Fruit fly (Drosophila melanogaster) whole organism, adult: ENCODE measurements around the gene Duba.

Experiments used
- CG11617 ChIP-seq: fragments of 200-800 bp; sonication (Bioruptor generic); optimal IDR thresholded peaks from 2 replicates; lab custom pipeline; 2017; ENCODE audit warnings: mild to moderate bottlenecking, missing biosample characterization, missing genetic modification reagents, missing genetic modification characterization
- CG12768 ChIP-seq: fragments of 200-800 bp; sonication (Bioruptor generic); optimal IDR thresholded peaks from 2 replicates; lab custom pipeline; 2017; ENCODE audit warnings: missing biosample characterization, missing genetic modification characterization, mild to moderate bottlenecking, moderate library complexity, missing genetic modification reagents
- CG14711 ChIP-seq: fragments of 200-800 bp; sonication (Bioruptor generic); optimal IDR thresholded peaks from 2 replicates; lab custom pipeline; 2018; ENCODE audit warnings: missing biosample characterization, mild to moderate bottlenecking, missing genetic modification characterization, moderate library complexity
- CG1620 ChIP-seq: fragments of 200-800 bp; sonication (Bioruptor generic); optimal IDR thresholded peaks from 2 replicates; lab custom pipeline; 2016; ENCODE audit warnings: missing biosample characterization, missing genetic modification characterization
- CG33017 ChIP-seq: fragments of 200-800 bp; sonication (Bioruptor generic); optimal IDR thresholded peaks from 2 replicates; lab custom pipeline; 2018; ENCODE audit warnings: missing biosample characterization, mild to moderate bottlenecking, missing genetic modification characterization, moderate library complexity
- CG5204 ChIP-seq: fragments of 200-800 bp; sonication (Bioruptor generic); optimal IDR thresholded peaks from 2 replicates; lab custom pipeline; 2016; ENCODE audit warnings: missing biosample characterization, missing genetic modification characterization
- CG7045 ChIP-seq: fragments of 200-800 bp; sonication (Bioruptor generic); optimal IDR thresholded peaks from 2 replicates; lab custom pipeline; 2017; ENCODE audit warnings: missing biosample characterization, mild to moderate bottlenecking, missing genetic modification characterization
- CG7101 ChIP-seq: fragments of 200-800 bp; sonication (Bioruptor generic); optimal IDR thresholded peaks from 2 replicates; lab custom pipeline; 2018; ENCODE audit warnings: missing biosample characterization, mild to moderate bottlenecking, missing genetic modification characterization, moderate library complexity
- Crg-1 ChIP-seq: fragments of 200-800 bp; sonication (Bioruptor generic); optimal IDR thresholded peaks from 2 replicates; lab custom pipeline; 2016; ENCODE audit warnings: missing biosample characterization, missing genetic modification characterization
- Hr96 ChIP-seq: fragments of 200-800 bp; sonication (Bioruptor generic); optimal IDR thresholded peaks from 2 replicates; lab custom pipeline; 2016; ENCODE audit warnings: missing biosample characterization, missing genetic modification characterization
- Mnt ChIP-seq: fragments of 200-800 bp; sonication (Bioruptor generic); optimal IDR thresholded peaks from 2 replicates; lab custom pipeline; 2016; ENCODE audit warnings: missing biosample characterization, mild to moderate bottlenecking, missing genetic modification characterization
- bab1 ChIP-seq: fragments of 200-800 bp; sonication (Bioruptor generic); optimal IDR thresholded peaks from 3 replicates; lab custom pipeline; 2019; ENCODE audit warnings: missing biosample characterization, mild to moderate bottlenecking, missing genetic modification characterization, moderate library complexity
- cic ChIP-seq: fragments of 200-800 bp; sonication (Bioruptor generic); optimal IDR thresholded peaks from 2 replicates; lab custom pipeline; 2017; ENCODE audit warnings: missing biosample characterization, mild to moderate bottlenecking, missing genetic modification characterization, moderate library complexity
- kay ChIP-seq: fragments of 200-800 bp; sonication (Bioruptor generic); peaks from one replicate; lab custom pipeline; 2016; ENCODE audit warnings: missing biosample characterization, missing genetic modification characterization, borderline replicate concordance
- ovo ChIP-seq: fragments of 200-800 bp; sonication (Bioruptor generic); optimal IDR thresholded peaks from 2 replicates; lab custom pipeline; 2016; ENCODE audit warnings: missing biosample characterization, missing genetic modification characterization
- pad ChIP-seq: fragments of 200-800 bp; sonication (Bioruptor generic); optimal IDR thresholded peaks from 3 replicates; lab custom pipeline; 2017; ENCODE audit warnings: missing biosample characterization, missing genetic modification characterization, mild to moderate bottlenecking, moderate library complexity, missing genetic modification reagents
- tj ChIP-seq: fragments of 200-800 bp; sonication (Bioruptor generic); optimal IDR thresholded peaks from 3 replicates; lab custom pipeline; 2017; ENCODE audit warnings: missing biosample characterization, mild to moderate bottlenecking, missing genetic modification characterization, moderate library complexity
- toe ChIP-seq: fragments of 200-800 bp; sonication (Bioruptor generic); optimal IDR thresholded peaks from 2 replicates; lab custom pipeline; 2016; ENCODE audit warnings: missing biosample characterization, missing genetic modification characterization

The Duba gene

DNA sequence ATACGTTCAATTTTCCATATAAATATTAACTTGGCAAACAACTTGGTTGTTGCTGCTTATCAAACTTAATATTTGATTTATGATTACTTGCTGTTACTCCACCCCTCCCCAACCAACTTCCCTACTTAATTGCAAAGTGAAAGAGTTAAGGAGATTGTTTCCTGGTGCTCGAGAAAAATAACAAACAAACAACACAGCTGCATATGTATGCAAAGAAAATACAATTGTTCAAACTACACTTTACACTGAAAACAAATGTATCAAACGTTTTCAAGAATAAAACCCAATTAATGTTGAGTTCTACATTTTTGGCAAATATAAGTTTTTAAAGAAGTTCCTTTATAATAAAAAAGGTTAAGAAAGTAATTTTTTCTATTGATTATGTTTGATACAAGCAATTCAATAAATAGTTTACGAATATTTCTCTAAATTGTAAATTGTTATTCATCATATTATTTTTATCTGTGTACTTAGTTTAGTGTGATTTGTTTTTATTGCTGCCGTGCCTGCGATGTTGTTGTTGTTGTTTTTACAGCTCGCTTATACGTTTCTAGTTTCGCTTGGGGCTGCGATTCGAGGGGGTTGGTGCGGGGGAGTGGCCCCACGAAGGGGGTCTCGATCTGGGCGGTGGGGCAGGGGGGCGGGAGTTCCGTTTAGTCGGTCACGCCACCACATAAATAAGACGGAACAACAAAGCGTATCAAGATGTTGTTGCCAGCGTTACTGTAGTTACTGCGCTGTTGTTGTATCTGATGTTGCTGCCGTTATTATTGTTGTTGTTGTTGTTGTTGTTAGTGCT lies 53.4 kb downstream of the Duba start:
- TF ChIP-seq toe (GFP tag; lab: Kevin White, UChicago) (no peak), pad (GFP tag; lab: Kevin White, UChicago) (no peak), cic (GFP tag; lab: Kevin White, UChicago) (no peak), tj (no peak), ovo (GFP tag; lab: Kevin White, UChicago) (no peak), CG14711 (peak; percentile 71), bab1 (GFP tag; lab: Kevin White, UChicago) (no peak), Crg-1 (GFP tag; lab: Kevin White, UChicago) (no peak), CG7045 (GFP tag; lab: Kevin White, UChicago) (peak; percentile 70), CG1620 (no peak), CG7101 (tag; lab: Kevin White, UChicago) (peak; percentile 64), kay (no peak), Hr96 (peak; percentile 0), CG33017 (tag; lab: Kevin White, UChicago) (peak; percentile 77), CG11617 (GFP tag; lab: Kevin White, UChicago) (peak; percentile 45), CG5204 (GFP tag; lab: Kevin White, UChicago) (peak; percentile 33), CG12768 (peak; percentile 60), Mnt (GFP tag; lab: Kevin White, UChicago) (no peak)
